Worm (Caenorhabditis elegans) whole organism, mixed stage, embryonic: Measurements from ENCODE around the gene F58F12.4.

Source experiments
- snpc-4 ChIP-seq: fragments of 150-350 bp; optimal IDR thresholded peaks from 2 replicates; lab custom pipeline; 2014; ENCODE audit warnings: missing biosample characterization, missing genetic modification characterization
- ztf-11 ChIP-seq: fragments of 150-350 bp; optimal IDR thresholded peaks from 2 replicates; lab custom pipeline; 2014; ENCODE audit warnings: missing biosample characterization, missing genetic modification characterization

DNA sequence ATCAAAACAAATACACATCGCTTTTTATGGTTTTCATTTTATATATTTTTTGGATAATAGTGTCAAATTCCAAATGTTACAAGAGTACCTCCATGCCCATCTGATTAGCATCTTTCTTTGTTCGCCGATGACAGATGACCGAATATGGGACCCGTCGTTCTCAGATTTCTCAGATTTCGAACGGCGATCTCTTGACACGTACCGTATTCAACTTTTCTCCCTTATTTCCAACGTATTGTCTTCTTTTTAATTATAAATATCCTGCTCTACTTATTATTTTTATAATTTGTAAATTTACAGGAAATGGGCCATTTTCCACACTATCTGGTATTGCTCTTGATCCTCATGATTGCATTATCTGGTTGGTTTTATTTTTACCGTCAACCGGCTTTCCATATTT is 11.8 kb downstream of the F58F12.4 start, which contains the start of gene zig-10:
- TF ChIP-seq ztf-11 (tag; lab: Kevin White, UChicago): no peak
- no peak for TF ChIP-seq snpc-4 (tag; lab: Kevin White, UChicago)
